Worm (Caenorhabditis elegans): ENCODE results near the gene glr-1.

glr-1 gene

DNA sequence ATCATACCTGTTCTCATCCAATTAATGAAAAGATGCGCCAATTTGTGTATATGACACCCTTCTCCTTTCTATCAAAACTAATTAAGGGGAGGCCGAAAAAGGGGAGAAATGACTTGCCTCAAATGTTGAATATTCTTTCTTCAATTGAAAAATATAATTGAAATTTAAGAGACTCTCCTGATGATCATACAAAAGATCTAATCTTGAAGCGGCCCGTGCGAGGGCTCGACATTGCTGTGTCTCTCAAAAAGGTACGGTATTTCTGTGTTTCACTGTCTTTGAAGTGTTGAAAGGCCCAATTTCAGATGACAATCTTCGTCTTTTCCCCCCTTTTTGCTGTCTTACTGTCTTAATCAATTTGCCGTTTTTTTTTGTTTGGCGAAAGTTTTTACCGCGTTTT is 32.6 kb upstream of the glr-1 start:
- TF ChIP-seq aly-1 (tag; optimal IDR thresholded peaks at IDR 0.05) = no peak
- TF ChIP-seq hmbx-1 (tag; optimal IDR thresholded peaks at IDR 0.05) = no peak
- no peak for TF ChIP-seq B0310.2 (tag; optimal IDR thresholded peaks at IDR 0.05)
- no peak for TF ChIP-seq pes-1 (GFP tag; IDR thresholded peaks at IDR 0.05)
- TF ChIP-seq ama-1 (optimal IDR thresholded peaks at IDR 0.05) = no peak
- no peak for TF ChIP-seq flt-1 (GFP tag; IDR thresholded peaks at IDR 0.05)
- no peak for TF ChIP-seq tbx-11 (GFP tag; IDR thresholded peaks at IDR 0.05)
- TF ChIP-seq ets-7 (tag; optimal IDR thresholded peaks at IDR 0.05) = no peak
- no peak for TF ChIP-seq hnd-1 (tag; optimal IDR thresholded peaks at IDR 0.05)
- TF ChIP-seq sea-1 (GFP tag; conservative IDR thresholded peaks at IDR 0.05) = no peak
- TF ChIP-seq tbx-37 (GFP tag; conservative IDR thresholded peaks at IDR 0.05) = no peak
- no peak for TF ChIP-seq F13C5.2 (tag; optimal IDR thresholded peaks at IDR 0.05)
- no peak for TF ChIP-seq ceh-36 (tag; optimal IDR thresholded peaks at IDR 0.05)
- TF ChIP-seq scrt-1 (GFP tag; IDR thresholded peaks at IDR 0.05) = no peak
- TF ChIP-seq hmg-4 (GFP tag; optimal IDR thresholded peaks at IDR 0.05) = no peak

DNA sequence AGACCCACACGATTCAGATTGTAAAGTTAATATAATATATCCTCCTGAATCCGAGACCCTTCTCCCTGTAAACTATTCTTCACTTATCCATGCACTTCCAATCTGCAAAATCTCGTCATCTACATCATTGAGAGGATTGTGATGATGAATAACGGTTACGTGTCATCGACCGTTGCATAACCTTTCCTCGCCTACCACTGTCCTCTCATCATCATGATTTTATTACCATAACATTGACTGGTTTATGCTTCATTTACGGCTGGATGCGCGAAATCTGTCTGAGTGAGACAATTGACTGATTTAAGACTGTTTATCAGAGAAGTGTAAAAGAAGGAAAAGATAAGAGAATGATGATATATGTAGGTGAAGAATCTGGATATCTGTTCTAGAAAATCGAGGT is 31.8 kb upstream of the glr-1 start:
- TF ChIP-seq aly-1 (tag; optimal IDR thresholded peaks at IDR 0.05) = no peak
- TF ChIP-seq B0310.2 (tag; optimal IDR thresholded peaks at IDR 0.05) = no peak
- no peak for TF ChIP-seq tra-4 (tag; optimal IDR thresholded peaks at IDR 0.05)

DNA sequence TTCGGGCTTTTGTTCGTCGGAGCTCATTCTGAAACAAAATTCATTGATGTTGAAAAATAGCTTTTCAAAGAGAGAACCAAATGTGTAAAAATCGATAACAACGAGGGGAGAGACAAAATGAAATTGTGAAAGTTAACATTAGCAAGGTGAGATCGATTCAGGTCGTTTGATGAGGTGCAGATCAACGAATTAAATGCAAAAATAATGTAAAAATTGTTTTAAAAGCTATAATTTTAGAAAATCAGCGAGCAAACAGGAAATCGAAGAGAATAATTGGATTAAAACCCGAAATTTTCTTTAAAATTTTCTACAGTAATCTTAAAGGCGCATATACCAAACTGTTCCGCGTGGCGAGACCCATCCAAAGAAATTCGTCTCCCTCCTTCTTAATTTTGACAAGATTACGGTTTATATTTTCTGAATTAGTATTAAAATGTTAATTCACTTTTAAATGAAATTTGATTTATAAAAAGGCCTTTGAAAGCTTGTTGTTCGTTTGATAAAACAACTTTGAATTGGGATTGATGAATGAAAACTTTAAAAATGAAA is 30.0 kb upstream of the glr-1 start, which contains the start of gene C13G5.2:
Gene C13G5.2, minus strand, starts transcription at position 51 of the 549 bp plus-strand sequence.
- no peak for TF ChIP-seq hnd-1 (tag; optimal IDR thresholded peaks at IDR 0.05)
- TF ChIP-seq tra-4 (tag; optimal IDR thresholded peaks at IDR 0.05) = no peak
- TF ChIP-seq tbx-37 (GFP tag; conservative IDR thresholded peaks at IDR 0.05) = no peak
- no peak for TF ChIP-seq ceh-13 (GFP tag; optimal IDR thresholded peaks at IDR 0.05)
- no peak for TF ChIP-seq hmbx-1 (tag; optimal IDR thresholded peaks at IDR 0.05)
- no peak for TF ChIP-seq F13C5.2 (tag; optimal IDR thresholded peaks at IDR 0.05)
- TF ChIP-seq aly-1 (tag; optimal IDR thresholded peaks at IDR 0.05) = no peak
- no peak for TF ChIP-seq ets-7 (tag; optimal IDR thresholded peaks at IDR 0.05)
- no peak for TF ChIP-seq sea-1 (GFP tag; conservative IDR thresholded peaks at IDR 0.05)
- no peak for TF ChIP-seq scrt-1 (GFP tag; IDR thresholded peaks at IDR 0.05)
- TF ChIP-seq pes-1 (GFP tag; IDR thresholded peaks at IDR 0.05) = no peak
- TF ChIP-seq B0310.2 (tag; optimal IDR thresholded peaks at IDR 0.05) = no peak

DNA sequence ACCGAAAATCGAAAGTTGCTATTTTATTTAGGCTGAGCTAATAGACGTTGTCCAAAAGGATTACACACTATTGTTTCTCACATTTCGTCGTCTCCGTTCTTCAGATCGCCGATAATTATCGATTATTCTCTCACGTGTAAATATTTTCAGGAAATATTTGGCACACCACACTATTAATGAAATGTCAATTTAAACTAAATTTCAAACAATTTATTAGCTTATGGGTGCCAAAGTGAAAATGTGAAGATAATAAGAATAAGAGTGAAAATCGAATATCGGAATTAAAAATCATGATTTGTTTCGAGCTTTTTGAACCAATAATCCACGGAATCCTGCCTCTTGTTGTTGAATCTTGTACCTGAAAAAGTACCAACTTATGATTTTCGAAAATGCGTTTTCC is 28.1 kb upstream of the glr-1 start, which contains the start of gene C06E1.11:
Gene C06E1.11, minus strand, starts transcription at position 101 of the 400 bp plus-strand sequence.
- TF ChIP-seq pes-1 (GFP tag; IDR thresholded peaks at IDR 0.05) (no peak), flt-1 (GFP tag; IDR thresholded peaks at IDR 0.05) (no peak), tra-4 (tag; optimal IDR thresholded peaks at IDR 0.05) (no peak), aly-1 (tag; optimal IDR thresholded peaks at IDR 0.05) (no peak), ceh-36 (tag; optimal IDR thresholded peaks at IDR 0.05) (no peak)

DNA sequence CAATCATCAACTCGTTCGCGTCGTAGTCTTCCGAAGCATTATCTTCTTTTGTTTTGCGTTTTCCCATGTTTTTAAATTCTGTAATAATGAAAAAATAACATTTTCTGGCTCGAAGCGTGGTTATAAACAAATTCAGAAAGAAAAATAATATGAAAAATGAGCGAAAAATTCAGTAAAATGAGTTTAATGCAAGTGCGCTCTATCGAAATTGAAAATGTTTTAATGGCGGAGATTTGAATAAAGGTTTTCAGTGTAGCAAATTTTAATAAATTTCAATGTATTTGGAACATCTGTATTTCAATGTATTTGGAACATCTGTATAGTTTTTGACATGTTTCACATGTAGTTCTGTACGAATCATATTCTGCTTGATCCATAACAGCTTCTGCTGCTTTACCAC is 26.0 kb upstream of the glr-1 start, which contains the start of gene rha-2:
Gene rha-2, minus strand, starts transcription at position 80 of the 400 bp plus-strand sequence.
- no peak for TF ChIP-seq hnd-1 (tag; optimal IDR thresholded peaks at IDR 0.05)
- no peak for TF ChIP-seq ceh-36 (tag; optimal IDR thresholded peaks at IDR 0.05)
- no peak for TF ChIP-seq tbx-37 (GFP tag; conservative IDR thresholded peaks at IDR 0.05)
- no peak for TF ChIP-seq F13C5.2 (tag; optimal IDR thresholded peaks at IDR 0.05)
- TF ChIP-seq aly-1 (tag; optimal IDR thresholded peaks at IDR 0.05) = no peak
- TF ChIP-seq B0310.2 (tag; optimal IDR thresholded peaks at IDR 0.05) = no peak
- no peak for TF ChIP-seq hmg-4 (GFP tag; optimal IDR thresholded peaks at IDR 0.05)
- TF ChIP-seq ceh-13 (GFP tag; optimal IDR thresholded peaks at IDR 0.05) = no peak
- TF ChIP-seq ets-7 (tag; optimal IDR thresholded peaks at IDR 0.05) = no peak

DNA sequence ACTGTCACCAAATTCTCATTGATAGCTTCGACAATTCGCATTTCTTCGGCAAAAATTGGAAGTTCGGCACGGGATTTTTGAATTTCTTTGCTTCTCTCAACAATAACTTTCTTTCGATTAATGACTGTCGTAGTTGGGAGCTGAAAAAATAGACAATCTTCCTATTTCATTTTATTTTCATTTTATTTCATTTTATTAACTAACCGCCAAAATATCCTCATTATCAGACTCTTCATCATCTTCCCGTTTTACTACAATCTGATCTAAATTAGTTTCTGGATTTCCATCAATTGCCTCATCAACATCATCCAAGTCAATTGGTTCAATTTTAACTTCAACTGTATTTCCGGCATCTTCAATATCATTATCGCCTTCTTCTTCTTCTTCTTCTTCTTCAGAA is 25.1 kb upstream of the glr-1 start:
- TF ChIP-seq ets-7 (tag; optimal IDR thresholded peaks at IDR 0.05) = no peak
- TF ChIP-seq ceh-13 (GFP tag; optimal IDR thresholded peaks at IDR 0.05) = no peak
- no peak for TF ChIP-seq tbx-11 (GFP tag; IDR thresholded peaks at IDR 0.05)
- no peak for TF ChIP-seq pes-1 (GFP tag; IDR thresholded peaks at IDR 0.05)
- no peak for TF ChIP-seq aly-1 (tag; optimal IDR thresholded peaks at IDR 0.05)
- TF ChIP-seq hnd-1 (tag; optimal IDR thresholded peaks at IDR 0.05) = no peak
- TF ChIP-seq ceh-36 (tag; optimal IDR thresholded peaks at IDR 0.05) = no peak
- TF ChIP-seq B0310.2 (tag; optimal IDR thresholded peaks at IDR 0.05) = no peak
- no peak for TF ChIP-seq scrt-1 (GFP tag; IDR thresholded peaks at IDR 0.05)

DNA sequence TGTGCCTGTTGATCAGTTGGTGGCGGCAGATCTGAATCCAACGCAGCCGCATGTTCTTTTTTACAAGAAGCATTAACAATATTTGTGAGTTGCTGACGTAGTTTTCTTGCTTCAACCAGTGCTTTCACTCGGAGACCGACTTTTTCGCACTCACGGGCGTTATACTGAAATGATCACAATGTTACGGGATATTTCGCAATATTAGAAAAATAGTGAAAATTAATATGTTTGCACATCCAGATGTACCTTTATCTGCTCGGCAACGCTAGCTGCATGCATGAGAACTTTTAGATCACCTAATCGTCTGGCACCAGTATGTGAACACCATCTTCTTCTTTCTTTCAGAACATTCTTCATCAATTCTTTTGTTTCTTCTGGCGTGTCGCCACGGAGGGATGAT is 22.8 kb upstream of the glr-1 start:
- TF ChIP-seq tra-4 (tag; optimal IDR thresholded peaks at IDR 0.05) = no peak
- no peak for TF ChIP-seq hmg-4 (GFP tag; optimal IDR thresholded peaks at IDR 0.05)
- TF ChIP-seq tbx-11 (GFP tag; IDR thresholded peaks at IDR 0.05) = no peak
- TF ChIP-seq hnd-1 (tag; optimal IDR thresholded peaks at IDR 0.05) = no peak
- TF ChIP-seq scrt-1 (GFP tag; IDR thresholded peaks at IDR 0.05) = no peak
- TF ChIP-seq sea-1 (GFP tag; conservative IDR thresholded peaks at IDR 0.05) = no peak
- TF ChIP-seq flt-1 (GFP tag; IDR thresholded peaks at IDR 0.05) = no peak
- no peak for TF ChIP-seq ets-7 (tag; optimal IDR thresholded peaks at IDR 0.05)
- no peak for TF ChIP-seq pes-1 (GFP tag; IDR thresholded peaks at IDR 0.05)
- no peak for TF ChIP-seq F13C5.2 (tag; optimal IDR thresholded peaks at IDR 0.05)
- TF ChIP-seq B0310.2 (tag; optimal IDR thresholded peaks at IDR 0.05) = no peak
- no peak for TF ChIP-seq hmbx-1 (tag; optimal IDR thresholded peaks at IDR 0.05)
- TF ChIP-seq tbx-37 (GFP tag; conservative IDR thresholded peaks at IDR 0.05) = no peak
- TF ChIP-seq ceh-13 (GFP tag; optimal IDR thresholded peaks at IDR 0.05) = no peak
- no peak for TF ChIP-seq ama-1 (optimal IDR thresholded peaks at IDR 0.05)

DNA sequence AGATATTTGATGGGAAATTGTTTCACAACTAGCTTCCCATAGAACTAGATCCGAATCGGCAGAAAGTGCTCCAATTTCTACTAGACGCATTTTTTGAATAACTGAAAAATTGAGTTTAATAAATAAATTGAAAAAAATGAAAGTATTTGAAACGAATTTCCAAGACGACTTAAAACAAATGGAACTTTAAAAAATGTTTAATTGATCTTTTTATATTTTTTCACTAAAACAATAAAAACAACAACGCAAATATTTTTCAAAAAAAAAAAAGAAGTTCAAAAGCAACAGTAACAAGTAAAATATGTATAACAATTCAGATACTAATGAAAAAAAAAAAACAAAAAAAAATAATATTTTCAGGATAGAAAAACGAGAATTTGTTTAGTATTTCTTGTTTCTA is 21.2 kb upstream of the glr-1 start, which contains the start of gene C06E1.9:
Gene C06E1.9, minus strand, starts transcription at position 101 of the 400 bp plus-strand sequence.
- TF ChIP-seq tra-4 (tag; optimal IDR thresholded peaks at IDR 0.05) (no peak), scrt-1 (GFP tag; IDR thresholded peaks at IDR 0.05) (no peak), hmbx-1 (tag; optimal IDR thresholded peaks at IDR 0.05) (no peak), B0310.2 (tag; optimal IDR thresholded peaks at IDR 0.05) (no peak), pes-1 (GFP tag; IDR thresholded peaks at IDR 0.05) (no peak), ama-1 (optimal IDR thresholded peaks at IDR 0.05) (no peak), hnd-1 (tag; optimal IDR thresholded peaks at IDR 0.05) (no peak), tbx-37 (GFP tag; conservative IDR thresholded peaks at IDR 0.05) (no peak), aly-1 (tag; optimal IDR thresholded peaks at IDR 0.05) (no peak), sea-1 (GFP tag; conservative IDR thresholded peaks at IDR 0.05) (no peak), ceh-36 (tag; optimal IDR thresholded peaks at IDR 0.05) (no peak), F13C5.2 (tag; optimal IDR thresholded peaks at IDR 0.05) (no peak), hmg-4 (GFP tag; optimal IDR thresholded peaks at IDR 0.05) (no peak), ets-7 (tag; optimal IDR thresholded peaks at IDR 0.05) (no peak), tbx-11 (GFP tag; IDR thresholded peaks at IDR 0.05) (no peak)

Data from whole organism, early embryonic.